Fruit fly (Drosophila melanogaster): ENCODE measurements around the gene ImpE2.

Gene ImpE2

DNA sequence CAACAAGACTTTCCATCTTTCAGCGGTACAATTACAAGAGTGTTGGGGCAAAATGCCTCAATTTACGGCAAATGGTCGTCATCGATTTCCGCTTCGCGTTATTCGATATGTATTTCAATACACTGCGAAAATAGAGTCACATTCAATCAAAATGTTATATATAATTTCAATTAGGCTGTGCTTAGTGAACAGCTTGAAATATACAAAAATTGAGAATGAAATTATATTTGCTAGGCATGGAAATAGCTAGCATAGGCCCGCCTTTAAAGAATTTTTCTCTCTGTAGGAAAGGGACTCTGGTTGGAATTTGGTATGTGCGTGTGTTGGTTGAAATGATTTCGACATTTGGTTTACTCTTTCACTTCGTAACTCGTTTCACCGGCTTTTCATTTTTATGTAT lies 32.9 kb downstream of the ImpE2 start (continued):
- TF ChIP-seq CG8765 (GFP tag; IDR thresholded peaks at IDR 0.05) = no peak
- TF ChIP-seq ind (GFP tag; optimal IDR thresholded peaks at IDR 0.05) = no peak
- no peak for TF ChIP-seq CG11723 (GFP tag; optimal IDR thresholded peaks at IDR 0.05)
- TF ChIP-seq sisA (GFP tag; IDR thresholded peaks at IDR 0.05) = peak; percentile 61
- TF ChIP-seq ap (GFP tag; IDR thresholded peaks at IDR 0.05) = no peak
- no peak for TF ChIP-seq CG7357 (GFP tag; IDR thresholded peaks at IDR 0.05)
- peak in 1 of 2 experiments; percentile 13 for TF ChIP-seq dpn (GFP tag; optimal IDR thresholded peaks at IDR 0.05)
- no peak for TF ChIP-seq Sry-β (GFP tag; optimal IDR thresholded peaks at IDR 0.05)
- TF ChIP-seq CG6654 (GFP tag; optimal IDR thresholded peaks at IDR 0.05) = no peak
- no peak for TF ChIP-seq CG6175 (GFP tag; IDR thresholded peaks at IDR 0.05)
- no peak for TF ChIP-seq sna (GFP tag; IDR thresholded peaks at IDR 0.05; ENCODE audit: partially characterized antibody)
- no peak for TF ChIP-seq fd64A (GFP tag; optimal IDR thresholded peaks at IDR 0.05)
- TF ChIP-seq CG3065 (GFP tag; optimal IDR thresholded peaks at IDR 0.05) = no peak
- no peak for TF ChIP-seq crp (GFP tag; optimal IDR thresholded peaks at IDR 0.05)
- no peak for TF ChIP-seq nau (GFP tag; optimal IDR thresholded peaks at IDR 0.05)
- no peak for TF ChIP-seq D (optimal IDR thresholded peaks at IDR 0.05)
- TF ChIP-seq D (GFP tag; optimal IDR thresholded peaks at IDR 0.05) = no peak
- no peak for TF ChIP-seq CG14667 (GFP tag; IDR thresholded peaks at IDR 0.05)
- no peak for TF ChIP-seq CG15073 (GFP tag; optimal IDR thresholded peaks at IDR 0.05)
- no peak for TF ChIP-seq tna (GFP tag; IDR thresholded peaks at IDR 0.05; ENCODE audit: partially characterized antibody)
- 0 out of 4 replicates have a peak, but pooled peaks have one; percentile 3 for TF ChIP-seq Gug (GFP tag; IDR thresholded peaks at IDR 0.05)
- TF ChIP-seq ken (GFP tag; IDR thresholded peaks at IDR 0.05) = no peak
- no peak for TF ChIP-seq Mad (GFP tag; optimal IDR thresholded peaks at IDR 0.05)
- TF ChIP-seq CG31365 (tag; optimal IDR thresholded peaks at IDR 0.05) = no peak
- no peak for TF ChIP-seq CG1024 (GFP tag; IDR thresholded peaks at IDR 0.05)
- TF ChIP-seq CG7745 (tag; optimal IDR thresholded peaks at IDR 0.05) = no peak
- TF ChIP-seq MTF-1 (GFP tag; optimal IDR thresholded peaks at IDR 0.05; ENCODE audit: borderline replicate concordance) = no peak
- TF ChIP-seq CG34376 (GFP tag; optimal IDR thresholded peaks at IDR 0.05) = no peak
- no peak for TF ChIP-seq CG16815 (GFP tag; optimal IDR thresholded peaks at IDR 0.05)
- TF ChIP-seq Stat92E (GFP tag; optimal IDR thresholded peaks at IDR 0.05) = no peak
- no peak for TF ChIP-seq Dfd (GFP tag; optimal IDR thresholded peaks at IDR 0.05)
- no peak for TF ChIP-seq CG2116 (GFP tag; optimal IDR thresholded peaks at IDR 0.05)
- TF ChIP-seq croc (GFP tag; conservative IDR thresholded peaks at IDR 0.05) = no peak
- no peak for TF ChIP-seq CG10979 (tag; optimal IDR thresholded peaks at IDR 0.05)
- TF ChIP-seq Sin3A (optimal IDR thresholded peaks at IDR 0.05) = no peak
- TF ChIP-seq Dip3 (GFP tag; optimal IDR thresholded peaks at IDR 0.05) = no peak
- TF ChIP-seq Dll (GFP tag; IDR thresholded peaks at IDR 0.05; ENCODE audit: partially characterized antibody) = no peak
- no peak for TF ChIP-seq vvl (GFP tag; IDR thresholded peaks at IDR 0.05)
- no peak for TF ChIP-seq odd (GFP tag; optimal IDR thresholded peaks at IDR 0.05)
- TF ChIP-seq CG2712 (tag; optimal IDR thresholded peaks at IDR 0.05) = no peak
- TF ChIP-seq CG10654 (GFP tag; optimal IDR thresholded peaks at IDR 0.05) = no peak
- TF ChIP-seq cwo (GFP tag; optimal IDR thresholded peaks at IDR 0.05) = no peak
- TF ChIP-seq HLHmδ (GFP tag; optimal IDR thresholded peaks at IDR 0.05) = no peak
- no peak for TF ChIP-seq ab (GFP tag; optimal IDR thresholded peaks at IDR 0.05)
- TF ChIP-seq CG16779 (GFP tag; IDR thresholded peaks at IDR 0.05) = no peak
- peak; percentile 11 for TF ChIP-seq CG3281 (GFP tag; optimal IDR thresholded peaks at IDR 0.05)
- TF ChIP-seq Ssrp (tag; optimal IDR thresholded peaks at IDR 0.05) = no peak
- no peak for TF ChIP-seq CG2199 (GFP tag; IDR thresholded peaks at IDR 0.05)
- 0 out of 2 replicates have a peak, but pooled peaks have one; percentile 14 for TF ChIP-seq esg (GFP tag; conservative IDR thresholded peaks at IDR 0.05)
- 0 out of 2 replicates have a peak, but pooled peaks have one; percentile 35 for TF ChIP-seq klu (GFP tag; IDR thresholded peaks at IDR 0.05)
- TF ChIP-seq vfl (GFP tag; optimal IDR thresholded peaks at IDR 0.05) = no peak
- TF ChIP-seq sens (GFP tag) = no peak

All from whole organism, embryonic.